Worm (Caenorhabditis elegans): ENCODE data around the gene fbxb-25.
"Not testable (repeated sequence)": the region's sequence is repeated elsewhere in the genome, so short reads cannot be mapped to it uniquely, and the experiment has no call there.

fbxb-25 gene

DNA sequence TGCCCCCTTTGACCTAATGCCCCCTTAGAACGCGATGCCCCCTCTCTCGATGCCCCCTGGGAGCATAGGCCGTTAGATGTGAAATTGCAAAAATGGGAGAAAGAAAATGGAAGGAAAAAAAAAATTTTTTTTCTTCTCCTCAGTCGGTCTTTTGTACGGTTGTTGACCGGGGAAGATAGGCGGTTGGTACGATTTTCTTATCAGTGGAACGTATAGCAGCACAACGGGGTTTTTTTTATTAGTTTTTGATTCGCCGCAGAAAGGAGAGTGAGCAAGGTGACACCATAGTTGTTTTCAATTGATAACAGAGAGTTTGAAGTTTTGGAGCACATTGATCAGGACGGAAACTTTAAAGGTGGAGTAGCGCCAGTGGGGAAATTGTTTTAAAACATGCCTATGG is 24.1 kb upstream of the fbxb-25 start:
- peak; percentile 31 for TF ChIP-seq pqm-1 (tag; optimal IDR thresholded peaks at IDR 0.05)
- peak; percentile 84 for TF ChIP-seq elt-2 (tag; optimal IDR thresholded peaks at IDR 0.05)

DNA sequence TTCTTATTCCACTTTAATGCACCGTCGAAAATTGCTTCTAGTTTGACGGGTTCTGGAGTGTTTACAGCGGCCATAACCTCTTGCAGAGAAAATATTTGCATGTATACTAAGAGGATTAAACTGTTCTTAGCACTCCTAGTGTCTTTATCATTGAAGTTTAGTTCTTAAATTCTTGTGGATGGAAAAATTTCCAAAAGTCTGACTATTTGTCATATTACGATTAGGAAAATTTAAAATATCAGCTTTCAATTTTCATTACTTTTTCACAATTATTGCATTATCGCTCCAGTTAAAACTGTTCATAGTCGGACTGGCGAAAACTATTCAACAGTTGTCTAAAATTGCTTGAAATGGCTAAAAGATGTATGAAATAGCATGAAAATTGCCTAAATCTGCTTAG is 23.0 kb upstream of the fbxb-25 start, which contains the start of gene ZC204.13:
Gene ZC204.13 (minus strand): TSS at position 101 of the 400 bp plus-strand sequence.
- not testable (repeated sequence) for TF ChIP-seq ama-1 (optimal IDR thresholded peaks at IDR 0.05); tbx-2 (tag; optimal IDR thresholded peaks at IDR 0.05); lin-15B (tag; optimal IDR thresholded peaks at IDR 0.05)

DNA sequence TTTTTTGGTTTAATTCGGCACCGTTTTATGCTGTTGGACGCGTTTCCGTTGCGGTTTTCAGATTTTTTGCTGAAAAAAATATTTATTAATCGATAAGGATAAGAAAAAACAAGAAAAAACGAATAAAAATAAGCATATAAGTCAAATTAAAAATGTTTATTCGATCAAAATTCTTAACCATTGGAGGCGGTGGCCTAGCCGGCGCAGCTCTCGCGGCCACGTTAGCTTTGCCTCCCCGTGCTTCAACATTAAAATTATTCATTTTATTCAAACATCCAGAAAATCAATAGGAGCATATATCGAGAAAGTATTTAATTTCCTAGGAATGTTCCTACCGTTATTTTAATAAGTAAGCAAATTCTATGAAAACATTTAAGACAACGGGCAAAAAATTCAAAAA is 21.0 kb upstream of the fbxb-25 start, which contains the start of gene ZC204.14:
Gene ZC204.14 (minus strand): TSS at position 69 of the 400 bp plus-strand sequence.
- TF ChIP-seq mdl-1 (tag; optimal IDR thresholded peaks at IDR 0.05) (no peak), mml-1 (tag; optimal IDR thresholded peaks at IDR 0.05) (no peak), nhr-43 (tag; optimal IDR thresholded peaks at IDR 0.05; ENCODE audit: poor library complexity, severe bottlenecking) (no peak), nhr-23 (tag; optimal IDR thresholded peaks at IDR 0.05) (no peak), nhr-25 (tag; optimal IDR thresholded peaks at IDR 0.05) (no peak), nhr-237 (tag; optimal IDR thresholded peaks at IDR 0.05) (no peak)

- TF ChIP-seq nhr-25 (tag; optimal IDR thresholded peaks at IDR 0.05) (peak; percentile 9), elt-2 (tag; optimal IDR thresholded peaks at IDR 0.05) (peak; percentile 54), nhr-23 (tag; optimal IDR thresholded peaks at IDR 0.05) (peak; percentile 37), fos-1 (tag; optimal IDR thresholded peaks at IDR 0.05) (no peak), lin-15B (tag; optimal IDR thresholded peaks at IDR 0.05) (peak; percentile 6)
Measured at ce11 chrII:1663516-1663915, 20.3 kb upstream of the fbxb-25 start, which contains the start of gene duxl-1. TSS of gene duxl-1 (plus strand) at chrII:1663699.

DNA sequence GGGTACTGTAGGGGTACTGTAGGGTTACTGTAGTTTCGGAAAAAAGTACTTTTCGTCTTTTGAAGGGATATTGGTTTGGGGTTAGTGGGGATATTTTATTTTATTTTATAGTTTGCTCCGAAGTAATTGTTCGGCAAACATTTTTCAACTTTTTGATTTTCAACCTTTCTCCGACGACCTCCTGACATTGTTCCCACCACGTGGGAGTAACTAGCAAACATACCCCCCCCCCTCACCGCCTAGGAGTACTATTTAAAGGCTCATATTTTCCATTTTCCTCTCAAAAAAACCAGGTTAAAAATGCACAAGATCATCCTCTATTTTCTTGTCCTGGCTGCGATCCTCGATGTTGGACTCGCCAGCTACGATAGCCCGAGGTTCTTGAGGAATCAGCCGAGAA is 17.8 kb upstream of the fbxb-25 start, which contains the start of gene srlf-29:
Gene srlf-29 (plus strand): TSS at position 301 of the 400 bp plus-strand sequence.
- TF ChIP-seq ceh-28 (tag; optimal IDR thresholded peaks at IDR 0.05) (no peak), nhr-25 (tag; optimal IDR thresholded peaks at IDR 0.05) (no peak), R02D3.7 (tag; optimal IDR thresholded peaks at IDR 0.05) (no peak), lsy-12 (tag; optimal IDR thresholded peaks at IDR 0.05) (no peak)

DNA sequence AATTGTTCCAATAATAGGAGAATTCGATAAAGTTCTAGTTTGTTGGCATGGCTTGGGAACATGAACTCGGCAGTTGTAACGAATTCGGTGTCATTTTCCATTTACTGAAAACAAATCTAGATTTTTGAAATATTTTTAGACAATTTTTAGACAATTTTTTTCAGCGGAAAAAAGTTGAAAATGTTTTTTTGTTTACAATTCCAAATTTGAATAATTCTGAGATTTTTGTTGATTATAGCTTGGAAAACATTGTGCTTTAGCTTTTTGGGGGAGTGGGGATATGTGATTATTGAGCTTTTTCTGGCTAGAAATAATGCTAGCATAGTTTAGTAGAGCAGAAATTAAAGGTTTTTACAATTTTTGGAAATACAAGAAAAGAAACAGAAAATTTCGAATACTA is 14.9 kb upstream of the fbxb-25 start, which contains the start of gene srw-97:
Gene srw-97 (minus strand): TSS at position 101 of the 400 bp plus-strand sequence.
- TF ChIP-seq lin-15B (tag; optimal IDR thresholded peaks at IDR 0.05) (no peak), ama-1 (optimal IDR thresholded peaks at IDR 0.05) (no peak), egl-5 (tag; optimal IDR thresholded peaks at IDR 0.05) (no peak), fkh-10 (GFP tag; optimal IDR thresholded peaks at IDR 0.05) (no peak), R02D3.7 (tag; optimal IDR thresholded peaks at IDR 0.05) (no peak), nhr-77 (tag; optimal IDR thresholded peaks at IDR 0.05) (no peak), skn-1 (tag; optimal IDR thresholded peaks at IDR 0.05) (no peak), nhr-76 (tag; optimal IDR thresholded peaks at IDR 0.05) (no peak), ztf-11 (tag; optimal IDR thresholded peaks at IDR 0.05) (no peak), mml-1 (tag; optimal IDR thresholded peaks at IDR 0.05) (no peak), jun-1 (tag; optimal IDR thresholded peaks at IDR 0.05) (no peak)

DNA sequence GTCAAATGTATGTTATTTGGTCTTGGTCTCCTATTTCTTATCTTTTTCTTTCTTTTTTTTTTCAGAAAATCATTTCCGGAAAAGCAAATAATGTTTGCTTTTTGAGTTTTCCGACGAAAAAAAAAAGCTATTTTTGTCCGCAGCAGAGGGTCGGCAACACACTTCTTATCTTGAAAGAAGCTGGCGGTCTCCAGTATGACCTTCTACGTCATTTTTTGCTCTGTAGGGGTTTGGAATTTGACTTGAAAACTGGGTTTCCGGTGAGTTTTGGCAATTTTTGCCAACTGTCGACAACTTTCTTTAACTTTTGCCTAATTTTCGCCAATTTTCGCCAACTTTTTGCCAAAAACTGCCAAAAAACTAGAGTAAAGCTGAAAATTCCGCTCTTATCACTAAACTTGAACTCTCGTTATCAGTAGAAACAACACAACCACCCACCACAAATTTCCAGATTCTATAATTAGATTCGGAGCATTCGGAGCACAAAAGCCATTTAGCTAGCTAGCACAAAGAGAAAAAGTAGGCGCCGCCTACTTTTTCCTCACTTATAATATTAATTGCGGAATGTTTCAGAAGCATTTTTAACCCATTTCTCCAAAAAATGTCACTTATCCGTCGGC is 13.5 kb upstream of the fbxb-25 start, which contains the start of gene nhx-6:
Gene nhx-6 (plus strand): TSS at position 570 of the 620 bp plus-strand sequence.
- TF ChIP-seq pqm-1 (tag; optimal IDR thresholded peaks at IDR 0.05) (peak; percentile 5), mml-1 (tag; optimal IDR thresholded peaks at IDR 0.05) (no peak), elt-2 (tag; optimal IDR thresholded peaks at IDR 0.05) (peak; percentile 66), nhr-23 (tag; optimal IDR thresholded peaks at IDR 0.05) (no peak)

DNA sequence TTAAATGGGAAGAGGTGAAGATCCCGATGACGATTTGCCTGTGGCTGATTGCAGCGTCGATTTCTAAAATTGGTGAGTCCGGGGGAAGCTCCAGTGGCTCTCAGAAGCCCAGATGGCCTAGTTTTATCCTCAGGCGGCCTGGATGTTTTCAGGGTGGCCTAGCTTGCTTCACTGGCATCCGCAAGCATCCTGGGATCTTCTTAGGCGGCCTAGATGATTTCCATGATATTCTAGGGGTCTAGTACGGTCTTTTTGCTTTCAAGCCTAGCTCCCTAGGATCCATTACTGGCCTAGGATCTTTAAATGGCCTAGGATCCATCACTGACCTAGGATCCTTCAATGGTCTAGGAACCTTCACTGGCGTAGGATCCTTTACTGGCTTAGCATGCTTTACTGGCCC is 12.9 kb upstream of the fbxb-25 start:
- TF ChIP-seq ztf-11 (tag; optimal IDR thresholded peaks at IDR 0.05) (no peak), nhr-67 (tag; optimal IDR thresholded peaks at IDR 0.05) (no peak), nhr-12 (tag; optimal IDR thresholded peaks at IDR 0.05) (no peak), elt-1 (tag; optimal IDR thresholded peaks at IDR 0.05) (no peak), jun-1 (tag; optimal IDR thresholded peaks at IDR 0.05) (no peak), nhr-43 (tag; optimal IDR thresholded peaks at IDR 0.05; ENCODE audit: poor library complexity, severe bottlenecking) (no peak), elt-3 (tag; optimal IDR thresholded peaks at IDR 0.05) (no peak), hmg-11 (tag; optimal IDR thresholded peaks at IDR 0.05) (no peak), daf-12 (tag; optimal IDR thresholded peaks at IDR 0.05) (no peak)

All from whole organism, L3 larva.